Fruit fly (Drosophila melanogaster) whole organism, embryonic: ENCODE results near the gene Tsp29Fb.

Experiments
- Adf1 ChIP-seq: fragments of 200-800 bp; sonication (Bioruptor generic); IDR thresholded peaks from 2 replicates; pipeline ENCODE4 v1.3.6; 2022; ENCODE audit warnings: missing biosample characterization, missing genetic modification characterization
- BEAF-32 ChIP-seq: fragments of 200-800 bp; sonication (Bioruptor generic); optimal IDR thresholded peaks from 3 replicates; lab custom pipeline; 2017; ENCODE audit warnings: missing biosample characterization, missing genetic modification characterization, mild to moderate bottlenecking, moderate library complexity, missing genetic modification reagents
- CG1024 ChIP-seq: fragments of 200-800 bp; sonication (Bioruptor generic); IDR thresholded peaks from 2 replicates; pipeline ENCODE4 v1.3.6; 2022; ENCODE audit warnings: missing biosample characterization, missing genetic modification characterization
- CG10274 ChIP-seq: fragments of 200-800 bp; sonication (Bioruptor generic); optimal IDR thresholded peaks from 3 replicates; lab custom pipeline; 2017; ENCODE audit warnings: missing biosample characterization, mild to moderate bottlenecking, missing genetic modification characterization
- CG10959 ChIP-seq: fragments of 200-800 bp; sonication (Bioruptor generic); IDR thresholded peaks from 2 replicates; pipeline ENCODE4 v1.3.6; 2022; ENCODE audit warnings: missing biosample characterization, missing genetic modification characterization
- CG13296 ChIP-seq: fragments of 200-800 bp; sonication (Bioruptor generic); optimal IDR thresholded peaks from 3 replicates; lab custom pipeline; 2018; ENCODE audit warnings: missing biosample characterization, mild to moderate bottlenecking, missing genetic modification characterization
- CG13424 ChIP-seq: fragments of 200-800 bp; sonication (Bioruptor generic); optimal IDR thresholded peaks from 2 replicates; lab custom pipeline; 2019; ENCODE audit warnings: missing biosample characterization, mild to moderate bottlenecking, missing genetic modification characterization, moderate library complexity
- CG13775 ChIP-seq: fragments of 200-800 bp; sonication (Bioruptor generic); optimal IDR thresholded peaks from 3 replicates; lab custom pipeline; 2017; ENCODE audit warnings: missing biosample characterization, mild to moderate bottlenecking, missing genetic modification characterization
- CG15011 ChIP-seq: fragments of 200-800 bp; sonication (Bioruptor generic); optimal IDR thresholded peaks from 3 replicates; lab custom pipeline; 2018; ENCODE audit warnings: missing biosample characterization, mild to moderate bottlenecking, missing genetic modification characterization
- CG1647 ChIP-seq: fragments of 200-800 bp; sonication (Bioruptor generic); optimal IDR thresholded peaks from 3 replicates; lab custom pipeline; 2016; ENCODE audit warnings: missing biosample characterization, missing genetic modification characterization
- CG16779 ChIP-seq: fragments of 200-800 bp; sonication (Bioruptor generic); IDR thresholded peaks from 2 replicates; pipeline ENCODE4 v1.3.6; 2022; ENCODE audit warnings: missing biosample characterization, missing genetic modification characterization
- CG17829 ChIP-seq: fragments of 200-800 bp; optimal IDR thresholded peaks from 2 replicates; lab custom pipeline; 2019; ENCODE audit warnings: missing biosample characterization, mild to moderate bottlenecking, missing genetic modification characterization, moderate library complexity
- CG18011 ChIP-seq: fragments of 200-800 bp; sonication (Bioruptor generic); optimal IDR thresholded peaks from 2 replicates; lab custom pipeline; 2017; ENCODE audit warnings: missing biosample characterization, missing genetic modification characterization, mild to moderate bottlenecking, moderate library complexity, missing genotype
- CG3163 ChIP-seq: fragments of 200-800 bp; sonication (Bioruptor generic); optimal IDR thresholded peaks from 3 replicates; lab custom pipeline; 2016; ENCODE audit warnings: missing biosample characterization, missing genetic modification characterization
- CG42726 ChIP-seq: fragments of 200-800 bp; sonication (Bioruptor generic); IDR thresholded peaks from 2 replicates; pipeline ENCODE4 v1.3.6; 2022; ENCODE audit warnings: missing biosample characterization, missing genetic modification characterization; ENCODE audit not compliant: partially characterized antibody
- CG5180 ChIP-seq: fragments of 200-800 bp; sonication (Bioruptor generic); optimal IDR thresholded peaks from 3 replicates; lab custom pipeline; 2017; ENCODE audit warnings: missing biosample characterization, missing genetic modification characterization, mild to moderate bottlenecking, moderate library complexity, missing genetic modification reagents
- CG5953 ChIP-seq: fragments of 200-800 bp; sonication (Bioruptor generic); IDR thresholded peaks from 2 replicates; pipeline ENCODE4 v1.3.6; 2022; ENCODE audit warnings: missing biosample characterization, missing genetic modification characterization
- CG7987 ChIP-seq: fragments of 200-800 bp; sonication (Bioruptor generic); optimal IDR thresholded peaks from 2 replicates; lab custom pipeline; 2018; ENCODE audit warnings: missing biosample characterization, mild to moderate bottlenecking, missing genetic modification characterization, moderate library complexity
- CG8478 ChIP-seq: fragments of >200 bp; optimal IDR thresholded peaks from 2 replicates; lab custom pipeline; 2018
- D ChIP-seq, 2 experiments: fragments of 200-800 bp in 1 of 2; fragments of >200 bp in 1 of 2; sonication (Bioruptor generic) in 1 of 2; optimal IDR thresholded peaks; 2 replicates in 1 of 2; 3 replicates in 1 of 2; lab custom pipeline; 2017; ENCODE audit warnings: mild to moderate bottlenecking in 1 of 2, missing biosample characterization in 1 of 2, missing genetic modification characterization in 1 of 2, missing genetic modification reagents in 1 of 2
- Dek ChIP-seq: fragments of 200-800 bp; sonication (Bioruptor generic); optimal IDR thresholded peaks from 3 replicates; lab custom pipeline; 2019; ENCODE audit warnings: missing biosample characterization, mild to moderate bottlenecking, missing genetic modification characterization, moderate library complexity
- Dll ChIP-seq: fragments of 200-800 bp; sonication (Bioruptor generic); IDR thresholded peaks from 4 replicates; pipeline ENCODE4 v1.3.6; 2022; ENCODE audit warnings: missing biosample characterization, missing genetic modification characterization; ENCODE audit not compliant: partially characterized antibody
- Ets65A ChIP-seq: fragments of 200-800 bp; sonication (Bioruptor generic); peaks from one replicate; lab custom pipeline; 2016; ENCODE audit warnings: missing biosample characterization, missing genetic modification characterization
- Gug ChIP-seq: fragments of 200-800 bp; sonication (Bioruptor generic); IDR thresholded peaks from 4 replicates; pipeline ENCODE4 v1.3.6; 2022; ENCODE audit warnings: missing biosample characterization, missing genetic modification characterization
- HLH4C ChIP-seq: fragments of 200-800 bp; sonication (Bioruptor generic); IDR thresholded peaks from 3 replicates; pipeline ENCODE4 v1.3.6; 2022; ENCODE audit warnings: missing biosample characterization, missing genetic modification characterization; ENCODE audit not compliant: partially characterized antibody
- Hr51 ChIP-seq, 2 experiments: fragments of 200-800 bp; sonication (Bioruptor generic); optimal IDR thresholded peaks; 2 replicates in 1 of 2; 3 replicates in 1 of 2; lab custom pipeline; 2016 to 2018; ENCODE audit warnings: missing biosample characterization in 2 of 2, missing genetic modification characterization in 2 of 2, mild to moderate bottlenecking in 1 of 2, moderate library complexity in 1 of 2
- Mad ChIP-seq: fragments of 200-800 bp; sonication (Bioruptor generic); optimal IDR thresholded peaks from 2 replicates; lab custom pipeline; 2016; ENCODE audit warnings: missing biosample characterization, missing genetic modification characterization
- Rfx ChIP-seq: fragments of 200-800 bp; sonication (Bioruptor generic); IDR thresholded peaks from 2 replicates; pipeline ENCODE4 v1.3.6; 2022; ENCODE audit warnings: missing biosample characterization, missing genetic modification characterization
- Six4 ChIP-seq: fragments of 200-800 bp; sonication (Bioruptor generic); optimal IDR thresholded peaks from 2 replicates; lab custom pipeline; 2016; ENCODE audit warnings: missing biosample characterization, missing genetic modification characterization
- Taf1 ChIP-seq: fragments of 200-800 bp; sonication (Bioruptor generic); IDR thresholded peaks from 2 replicates; pipeline ENCODE4 v1.3.6; 2022; ENCODE audit warnings: missing biosample characterization, missing genetic modification characterization
- amos ChIP-seq: fragments of 200-800 bp; sonication (Bioruptor generic); IDR thresholded peaks from 2 replicates; pipeline ENCODE4 v1.3.6; 2022; ENCODE audit warnings: missing biosample characterization, missing genetic modification characterization; ENCODE audit not compliant: partially characterized antibody
- aop ChIP-seq: fragments of 200-800 bp; sonication (Bioruptor generic); IDR thresholded peaks from 2 replicates; pipeline ENCODE4 v1.3.6; 2022; ENCODE audit warnings: missing biosample characterization, missing genetic modification characterization
- bbx ChIP-seq: fragments of 200-800 bp; sonication (Bioruptor generic); IDR thresholded peaks from 2 replicates; pipeline ENCODE4 v1.3.6; 2022; ENCODE audit warnings: missing biosample characterization, missing genetic modification characterization; ENCODE audit not compliant: partially characterized antibody
- chinmo ChIP-seq: fragments of 200-800 bp; sonication (Bioruptor generic); IDR thresholded peaks from 4 replicates; pipeline ENCODE4 v1.3.6; 2022; ENCODE audit warnings: missing biosample characterization, missing genetic modification characterization; ENCODE audit not compliant: partially characterized antibody
- esg ChIP-seq: fragments of 200-800 bp; sonication (Bioruptor generic); conservative IDR thresholded peaks from 2 replicates; pipeline ENCODE4 v1.3.6; 2022; ENCODE audit warnings: missing biosample characterization, missing genetic modification characterization
- ewg ChIP-seq: fragments of 200-800 bp; sonication (Bioruptor generic); optimal IDR thresholded peaks from 3 replicates; lab custom pipeline; 2017; ENCODE audit warnings: mild to moderate bottlenecking, missing biosample characterization, missing genetic modification reagents, missing genetic modification characterization
- ham ChIP-seq: fragments of 200-800 bp; sonication (Bioruptor generic); IDR thresholded peaks from 2 replicates; pipeline ENCODE4 v1.3.6; 2022; ENCODE audit warnings: missing biosample characterization, missing genetic modification characterization
- kni ChIP-seq: fragments of 200-800 bp; sonication (Bioruptor generic); optimal IDR thresholded peaks from 3 replicates; lab custom pipeline; 2017; ENCODE audit warnings: mild to moderate bottlenecking, missing biosample characterization, missing genetic modification reagents, missing genetic modification characterization
- lilli ChIP-seq: fragments of 200-800 bp; sonication (Bioruptor generic); optimal IDR thresholded peaks from 3 replicates; lab custom pipeline; 2016; ENCODE audit warnings: missing biosample characterization, missing genetic modification characterization
- mam ChIP-seq: fragments of 200-800 bp; sonication (Bioruptor generic); optimal IDR thresholded peaks from 3 replicates; lab custom pipeline; 2016; ENCODE audit warnings: missing biosample characterization, missing genetic modification characterization
- mld ChIP-seq: fragments of 200-800 bp; sonication (Bioruptor generic); IDR thresholded peaks from 3 replicates; pipeline ENCODE4 v1.3.6; 2022; ENCODE audit warnings: missing biosample characterization, missing genetic modification characterization; ENCODE audit not compliant: partially characterized antibody
- otp ChIP-seq: fragments of 200-800 bp; sonication (Bioruptor generic); IDR thresholded peaks from 3 replicates; pipeline ENCODE4, ENCODE4 v1.3.6; 2022; ENCODE audit warnings: missing biosample characterization, missing genetic modification characterization
- salm ChIP-seq: fragments of 200-800 bp; sonication (Bioruptor generic); optimal IDR thresholded peaks from 2 replicates; lab custom pipeline; 2018; ENCODE audit warnings: missing biosample characterization, mild to moderate bottlenecking, missing genetic modification characterization
- slp2 ChIP-seq: fragments of 200-800 bp; sonication (Bioruptor generic); optimal IDR thresholded peaks from 2 replicates; lab custom pipeline; 2016; ENCODE audit warnings: missing biosample characterization, missing genetic modification characterization
- sob ChIP-seq: fragments of 200-800 bp; sonication (Bioruptor generic); IDR thresholded peaks from 2 replicates; pipeline ENCODE4 v1.3.6; 2022; ENCODE audit warnings: missing biosample characterization, missing genetic modification characterization
- tap ChIP-seq: fragments of 200-800 bp; optimal IDR thresholded peaks from 3 replicates; lab custom pipeline; 2019; ENCODE audit warnings: missing biosample characterization, mild to moderate bottlenecking, missing genetic modification characterization, moderate library complexity
- tll ChIP-seq, 2 experiments: fragments of 200-800 bp in 1 of 2; fragments of >200 bp in 1 of 2; sonication (Bioruptor generic) in 1 of 2; optimal IDR thresholded peaks; 2 replicates each; lab custom pipeline; 2017 to 2019; ENCODE audit warnings: missing biosample characterization in 2 of 2, missing genetic modification characterization in 2 of 2, mild to moderate bottlenecking in 1 of 2, moderate library complexity in 1 of 2
- trh ChIP-seq: fragments of 200-800 bp; sonication (Bioruptor generic); optimal IDR thresholded peaks from 2 replicates; lab custom pipeline; 2016; ENCODE audit warnings: missing biosample characterization, missing genetic modification characterization
- tx ChIP-seq: fragments of 200-800 bp; sonication (Bioruptor generic); optimal IDR thresholded peaks from 2 replicates; lab custom pipeline; 2016; ENCODE audit warnings: missing biosample characterization, missing genetic modification characterization
- wor ChIP-seq: fragments of 200-800 bp; sonication (Bioruptor generic); IDR thresholded peaks from 2 replicates; pipeline ENCODE4 v1.3.6; 2022; ENCODE audit warnings: missing biosample characterization, missing genetic modification characterization

Tsp29Fb gene

DNA sequence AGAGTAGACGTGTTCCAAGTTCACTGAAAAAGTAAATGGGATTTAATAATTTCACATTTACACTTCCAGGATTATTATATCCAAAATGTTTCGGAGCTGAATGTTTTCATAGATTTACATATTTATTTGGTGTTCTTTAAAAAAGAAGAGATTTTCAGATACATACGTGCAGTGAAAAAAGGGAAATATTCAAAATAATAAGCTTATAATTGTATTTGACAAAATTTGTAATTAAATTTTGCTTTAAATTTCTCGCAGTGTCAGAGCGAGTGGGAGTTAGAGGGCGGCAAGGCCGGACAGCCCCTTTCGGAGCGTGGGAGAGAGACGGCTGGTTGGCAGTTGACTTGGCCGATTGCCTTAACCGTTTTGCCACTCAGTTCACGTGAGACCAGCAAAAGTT is at the start of gene Tsp29Fb:
TSS of gene Tsp29Fb (plus strand) at position 388 of the 400 bp plus-strand sequence.
- TF ChIP-seq lilli (GFP tag; lab: Kevin White, UChicago) (peak; percentile 76), Gug (GFP tag; lab: Robert Waterston, UW) (peak; percentile 38; the same call in 1 of the 4 replicates), CG13775 (GFP tag; lab: Kevin White, UChicago) (peak; percentile 58), Six4 (GFP tag; lab: Kevin White, UChicago) (peak; percentile 51), CG1024 (GFP tag; lab: Robert Waterston, UW) (no peak), trh (GFP tag; lab: Kevin White, UChicago) (peak; percentile 53), CG15011 (GFP tag; lab: Kevin White, UChicago) (peak; percentile 73), HLH4C (GFP tag; lab: Robert Waterston, UW) (no peak), slp2 (peak; percentile 45), mld (GFP tag; lab: Robert Waterston, UW) (no peak), Mad (peak; percentile 16), Taf1 (GFP tag; lab: Robert Waterston, UW) (peak; percentile 23; the same call in 1 of the 2 replicates), CG10959 (GFP tag; lab: Robert Waterston, UW) (no peak), CG3163 (GFP tag; lab: Kevin White, UChicago) (no peak), CG16779 (GFP tag; lab: Robert Waterston, UW) (no peak), otp (GFP tag; lab: Robert Waterston, UW) (no peak), tap (peak; percentile 69), bbx (no peak), CG13424 (tag; lab: Kevin White, UChicago) (peak; percentile 87), Ets65A (GFP tag; lab: Kevin White, UChicago) (peak; percentile 79), Rfx (GFP tag; lab: Robert Waterston, UW) (peak; percentile 78), wor (GFP tag; lab: Robert Waterston, UW) (peak; percentile 60; the same call in 1 of the 2 replicates), Dek (tag; lab: Kevin White, UChicago) (peak; percentile 86), CG5953 (peak; percentile 47; the same call in 1 of the 2 replicates), CG42726 (no peak), CG18011 (peak; percentile 39), CG7987 (no peak), D (optimal IDR thresholded peaks at IDR 0.05; lab: Kevin White, UChicago) (no peak), D (GFP tag; optimal IDR thresholded peaks at IDR 0.05; lab: Kevin White, UChicago) (peak; percentile 56), tx (GFP tag; lab: Kevin White, UChicago) (peak; percentile 28), aop (GFP tag; lab: Robert Waterston, UW) (no peak), mam (GFP tag; lab: Kevin White, UChicago) (peak; percentile 61), amos (GFP tag; lab: Robert Waterston, UW) (no peak), BEAF-32 (GFP tag; lab: Kevin White, UChicago) (no peak), Dll (GFP tag; lab: Robert Waterston, UW) (no peak), CG17829 (tag; lab: Kevin White, UChicago) (peak; percentile 69), CG8478 (no peak), ham (GFP tag; lab: Robert Waterston, UW) (no peak), CG10274 (GFP tag; lab: Kevin White, UChicago) (peak; percentile 11), ewg (peak; percentile 37), esg (peak; percentile 70), salm (tag; lab: Kevin White, UChicago) (peak; percentile 52), CG1647 (GFP tag; lab: Kevin White, UChicago) (peak; percentile 9), CG13296 (peak; percentile 83), chinmo (GFP tag; lab: Robert Waterston, UW) (no peak), Hr51 (GFP tag; optimal IDR thresholded peaks at IDR 0.05; lab: Kevin White, UChicago) (peak in 1 of 2 experiments; percentile 90), CG5180 (GFP tag; lab: Kevin White, UChicago) (peak; percentile 60), tll (GFP tag; optimal IDR thresholded peaks at IDR 0.05; lab: Kevin White, UChicago) (no peak), kni (no peak), sob (peak; percentile 79), Adf1 (GFP tag; lab: Robert Waterston, UW) (peak; percentile 50; the same call in 1 of the 2 replicates)
